Fruit fly (Drosophila melanogaster) whole organism, embryonic: Measurements from ENCODE around the gene udt.

Experiments used
- ATbp ChIP-seq: fragments of 200-800 bp; sonication (Bioruptor generic); optimal IDR thresholded peaks from 2 replicates; lab custom pipeline; 2017; ENCODE audit warnings: missing biosample characterization, mild to moderate bottlenecking, missing genetic modification characterization, missing genetic modification reagents
- C15 ChIP-seq: fragments of 200-800 bp; sonication (Bioruptor generic); IDR thresholded peaks from 3 replicates; pipeline ENCODE4 v1.3.6; 2022; ENCODE audit warnings: missing biosample characterization, missing genetic modification characterization
- CG10462 ChIP-seq: fragments of 200-800 bp; sonication (Bioruptor generic); optimal IDR thresholded peaks from 2 replicates; lab custom pipeline; 2016; ENCODE audit warnings: missing biosample characterization, missing genetic modification characterization
- CG11695 ChIP-seq: fragments of 200-800 bp; sonication (Bioruptor generic); IDR thresholded peaks from 3 replicates; pipeline ENCODE4 v1.3.6; 2022; ENCODE audit warnings: missing biosample characterization, missing genetic modification characterization
- CG12769 ChIP-seq: fragments of 200-800 bp; sonication (Bioruptor generic); optimal IDR thresholded peaks from 2 replicates; lab custom pipeline; 2019; ENCODE audit warnings: missing biosample characterization, mild to moderate bottlenecking, missing genetic modification characterization, moderate library complexity
- CG13624 ChIP-seq: fragments of 200-800 bp; sonication (Bioruptor generic); optimal IDR thresholded peaks from 2 replicates; lab custom pipeline; 2016; ENCODE audit warnings: missing biosample characterization, missing genetic modification characterization
- CG13775 ChIP-seq: fragments of 200-800 bp; sonication (Bioruptor generic); optimal IDR thresholded peaks from 3 replicates; lab custom pipeline; 2017; ENCODE audit warnings: missing biosample characterization, mild to moderate bottlenecking, missing genetic modification characterization
- CG15269 ChIP-seq: fragments of 200-800 bp; sonication (Bioruptor generic); optimal IDR thresholded peaks from 2 replicates; lab custom pipeline; 2018; ENCODE audit warnings: missing biosample characterization, mild to moderate bottlenecking, missing genetic modification characterization, moderate library complexity
- CG17912 ChIP-seq: fragments of 200-800 bp; sonication (Bioruptor generic); optimal IDR thresholded peaks from 2 replicates; lab custom pipeline; 2018; ENCODE audit warnings: missing biosample characterization, mild to moderate bottlenecking, missing genetic modification characterization
- CG18764 ChIP-seq: fragments of 200-800 bp; sonication (Bioruptor generic); optimal IDR thresholded peaks from 3 replicates; lab custom pipeline; 2016; ENCODE audit warnings: missing biosample characterization, missing genetic modification characterization
- CG2712 ChIP-seq: fragments of 200-800 bp; optimal IDR thresholded peaks from 3 replicates; lab custom pipeline; 2019; ENCODE audit warnings: missing biosample characterization, mild to moderate bottlenecking, missing genetic modification characterization, moderate library complexity
- CG30431 ChIP-seq: fragments of 200-800 bp; sonication (Bioruptor generic); optimal IDR thresholded peaks from 2 replicates; lab custom pipeline; 2017; ENCODE audit warnings: missing biosample characterization, missing genetic modification characterization
- CG3847 ChIP-seq: fragments of 200-800 bp; sonication (Bioruptor generic); IDR thresholded peaks from 2 replicates; pipeline ENCODE4 v1.3.6; 2022; ENCODE audit warnings: missing biosample characterization, missing genetic modification characterization
- CG4617 ChIP-seq: fragments of 200-800 bp; sonication (Bioruptor generic); optimal IDR thresholded peaks from 3 replicates; lab custom pipeline; 2016; ENCODE audit warnings: missing biosample characterization, missing genetic modification characterization, borderline replicate concordance
- CG4820 ChIP-seq: fragments of 200-800 bp; sonication (Bioruptor generic); optimal IDR thresholded peaks from 3 replicates; lab custom pipeline; 2016; ENCODE audit warnings: missing biosample characterization, missing genetic modification characterization
- CG6654 ChIP-seq: fragments of 200-800 bp; sonication (Bioruptor generic); optimal IDR thresholded peaks from 2 replicates; lab custom pipeline; 2017; ENCODE audit warnings: missing biosample characterization, mild to moderate bottlenecking, missing genetic modification characterization
- CG6854 ChIP-seq: fragments of 200-800 bp; sonication (Bioruptor generic); optimal IDR thresholded peaks from 3 replicates; lab custom pipeline; 2017; ENCODE audit warnings: missing biosample characterization, mild to moderate bottlenecking, missing genetic modification characterization
- CG8089 ChIP-seq: fragments of 200-800 bp; sonication (Bioruptor generic); optimal IDR thresholded peaks from 3 replicates; lab custom pipeline; 2016; ENCODE audit warnings: missing biosample characterization, missing genetic modification characterization
- CkIIα-i1 ChIP-seq: fragments of 200-800 bp; sonication (Bioruptor generic); IDR thresholded peaks from 2 replicates; pipeline ENCODE4 v1.3.6; 2022; ENCODE audit warnings: missing biosample characterization, missing genetic modification characterization
- CoRest ChIP-seq: fragments of 200-800 bp; sonication (Bioruptor generic); optimal IDR thresholded peaks from 3 replicates; lab custom pipeline; 2018; ENCODE audit warnings: missing biosample characterization, mild to moderate bottlenecking, missing genetic modification characterization, moderate library complexity
- Dfd ChIP-seq, 2 experiments: fragments of >200 bp; optimal IDR thresholded peaks; 2 replicates each; lab custom pipeline; 2017; ENCODE audit warnings: missing biosample characterization in 2 of 2, missing genetic modification characterization in 2 of 2
- Ets97D ChIP-seq: fragments of 200-800 bp; sonication (Bioruptor generic); optimal IDR thresholded peaks from 3 replicates; lab custom pipeline; 2016; ENCODE audit warnings: missing biosample characterization, missing genetic modification characterization
- Gsc ChIP-seq: fragments of 200-800 bp; sonication (Bioruptor generic); IDR thresholded peaks from 2 replicates; pipeline ENCODE4 v1.3.6; 2022; ENCODE audit warnings: missing biosample characterization, missing genetic modification characterization
- Kr ChIP-seq: fragments of 200-800 bp; sonication (Bioruptor generic); optimal IDR thresholded peaks from 2 replicates; lab custom pipeline; 2017; ENCODE audit warnings: missing biosample characterization, mild to moderate bottlenecking, missing genetic modification characterization
- MTF-1 ChIP-seq: fragments of 200-800 bp; sonication (Bioruptor generic); optimal IDR thresholded peaks from 2 replicates; lab custom pipeline; 2018; ENCODE audit warnings: missing biosample characterization, mild to moderate bottlenecking, missing genetic modification characterization, borderline replicate concordance
- Myb ChIP-seq: fragments of 200-800 bp; sonication (Bioruptor generic); optimal IDR thresholded peaks from 2 replicates; lab custom pipeline; 2016; ENCODE audit warnings: missing biosample characterization, missing genetic modification characterization
- NfI ChIP-seq: fragments of 200-800 bp; sonication (Bioruptor generic); optimal IDR thresholded peaks from 3 replicates; lab custom pipeline; 2018; ENCODE audit warnings: missing biosample characterization, mild to moderate bottlenecking, missing genetic modification characterization, moderate library complexity
- Sin3A ChIP-seq: fragments of >200 bp; optimal IDR thresholded peaks from 2 replicates; lab custom pipeline; 2018
- ac ChIP-seq: fragments of 200-800 bp; sonication (Bioruptor generic); optimal IDR thresholded peaks from 3 replicates; lab custom pipeline; 2017; ENCODE audit warnings: missing biosample characterization, mild to moderate bottlenecking, missing genetic modification characterization
- al ChIP-seq: fragments of 200-800 bp; sonication (Bioruptor generic); IDR thresholded peaks from 2 replicates; pipeline ENCODE4 v1.3.6; 2022; ENCODE audit warnings: missing biosample characterization, missing genetic modification characterization
- ap ChIP-seq: fragments of 200-800 bp; sonication (Bioruptor generic); IDR thresholded peaks from 2 replicates; pipeline ENCODE4 v1.3.6; 2022; ENCODE audit warnings: missing biosample characterization, missing genetic modification characterization
- ara ChIP-seq: fragments of 200-800 bp; sonication (Bioruptor generic); IDR thresholded peaks from 2 replicates; pipeline ENCODE4 v1.3.6; 2022; ENCODE audit warnings: missing biosample characterization, missing genetic modification characterization
- br ChIP-seq: fragments of >200 bp; optimal IDR thresholded peaks from 2 replicates; lab custom pipeline; 2017
- cas ChIP-seq: fragments of 200-800 bp; sonication (Bioruptor generic); IDR thresholded peaks from 2 replicates; pipeline ENCODE4 v1.3.6; 2022; ENCODE audit warnings: missing biosample characterization, missing genetic modification characterization
- caup ChIP-seq: fragments of 200-800 bp; sonication (Bioruptor generic); optimal IDR thresholded peaks from 3 replicates; lab custom pipeline; 2017; ENCODE audit warnings: missing biosample characterization, mild to moderate bottlenecking, missing genetic modification characterization, moderate library complexity; ENCODE audit not compliant: severe bottlenecking
- chm ChIP-seq: fragments of 200-800 bp; sonication (Bioruptor generic); IDR thresholded peaks from 2 replicates; pipeline ENCODE4 v1.3.6; 2022; ENCODE audit warnings: missing biosample characterization, missing genetic modification characterization
- chn ChIP-seq: fragments of 200-800 bp; sonication (Bioruptor generic); optimal IDR thresholded peaks from 2 replicates; lab custom pipeline; 2016; ENCODE audit warnings: missing biosample characterization, missing genetic modification characterization
- gem ChIP-seq: fragments of 200-800 bp; sonication (Bioruptor generic); optimal IDR thresholded peaks from 2 replicates; lab custom pipeline; 2019; ENCODE audit warnings: missing biosample characterization, mild to moderate bottlenecking, missing genetic modification characterization, moderate library complexity
- hbn ChIP-seq: fragments of 200-800 bp; sonication (Bioruptor generic); IDR thresholded peaks from 2 replicates; pipeline ENCODE4 v1.3.6; 2022; ENCODE audit warnings: missing biosample characterization, missing genetic modification characterization; ENCODE audit not compliant: partially characterized antibody
- her ChIP-seq: fragments of 200-800 bp; sonication (Bioruptor generic); optimal IDR thresholded peaks from 2 replicates; lab custom pipeline; 2016; ENCODE audit warnings: missing biosample characterization, missing genetic modification characterization
- jumu ChIP-seq: fragments of 200-800 bp; sonication (Bioruptor generic); optimal IDR thresholded peaks from 3 replicates; lab custom pipeline; 2016; ENCODE audit warnings: missing biosample characterization, missing genetic modification characterization
- luna ChIP-seq: fragments of 200-800 bp; sonication (Bioruptor generic); optimal IDR thresholded peaks from 2 replicates; lab custom pipeline; 2016; ENCODE audit warnings: missing biosample characterization, missing genetic modification characterization
- mld ChIP-seq: fragments of 200-800 bp; sonication (Bioruptor generic); IDR thresholded peaks from 3 replicates; pipeline ENCODE4 v1.3.6; 2022; ENCODE audit warnings: missing biosample characterization, missing genetic modification characterization; ENCODE audit not compliant: partially characterized antibody
- odd ChIP-seq: fragments of 200-800 bp; sonication (Bioruptor generic); optimal IDR thresholded peaks from 2 replicates; lab custom pipeline; 2017; ENCODE audit warnings: missing biosample characterization, mild to moderate bottlenecking, missing genetic modification characterization
- onecut ChIP-seq: fragments of 200-800 bp; sonication (Bioruptor generic); IDR thresholded peaks from 2 replicates; pipeline ENCODE4 v1.3.6; 2022; ENCODE audit warnings: missing biosample characterization, missing genetic modification characterization
- org-1 ChIP-seq: fragments of 200-800 bp; sonication (Bioruptor generic); optimal IDR thresholded peaks from 2 replicates; lab custom pipeline; 2017; ENCODE audit warnings: missing biosample characterization, missing genetic modification characterization
- pan ChIP-seq, 4 experiments: fragments of >200 bp in 3 of 4; fragments of 200-800 bp in 1 of 4; sonication (Bioruptor generic) in 1 of 4; optimal IDR thresholded peaks in 3 of 4; IDR thresholded peaks in 1 of 4; 2 replicates each; pipeline versions ENCODE4 v1.3.6 to Lab custom; 2017 to 2022; ENCODE audit warnings: missing biosample characterization in 2 of 4, missing genetic modification characterization in 2 of 4, mixed read lengths in 1 of 4
- pum ChIP-seq: fragments of 200-800 bp; sonication (Bioruptor generic); optimal IDR thresholded peaks from 2 replicates; lab custom pipeline; 2016; ENCODE audit warnings: missing biosample characterization, missing genetic modification characterization
- sens ChIP-seq: fragments of 200-800 bp; sonication (Bioruptor generic); peaks from one replicate; lab custom pipeline; 2016; ENCODE audit warnings: missing biosample characterization, missing genetic modification characterization
- vvl ChIP-seq: fragments of 200-800 bp; sonication (Bioruptor generic); IDR thresholded peaks from 2 replicates; pipeline ENCODE4 v1.3.6; 2022; ENCODE audit warnings: missing biosample characterization, missing genetic modification characterization
- zen2 ChIP-seq: fragments of 200-800 bp; sonication (Bioruptor generic); IDR thresholded peaks from 3 replicates; pipeline ENCODE4 v1.3.6; 2022; ENCODE audit warnings: missing biosample characterization, missing genetic modification characterization; ENCODE audit not compliant: partially characterized antibody

udt gene

dm6 chr3R:23763015-23763414 is at the start of gene udt (continued):
- TF ChIP-seq ac (GFP tag; lab: Kevin White, UChicago): no peak
- no peak for TF ChIP-seq Gsc
- no peak for TF ChIP-seq cas (GFP tag; lab: Robert Waterston, UW)
- no peak for TF ChIP-seq Kr (GFP tag; lab: Kevin White, UChicago)
- TF ChIP-seq Myb (GFP tag; lab: Kevin White, UChicago): peak; percentile 86
- peak; percentile 18 for TF ChIP-seq CG4820 (GFP tag; lab: Kevin White, UChicago)
- TF ChIP-seq CG3847 (GFP tag; lab: Robert Waterston, UW): no peak
- TF ChIP-seq CkIIα-i1 (GFP tag; lab: Robert Waterston, UW): no peak
- TF ChIP-seq CG17912: no peak
- no peak for TF ChIP-seq jumu (GFP tag; lab: Kevin White, UChicago)
- no peak for TF ChIP-seq al (GFP tag; lab: Robert Waterston, UW)
- no peak for TF ChIP-seq pan (optimal IDR thresholded peaks at IDR 0.05; lab: Kevin White, UChicago)
- no peak for TF ChIP-seq pan (GFP tag; optimal IDR thresholded peaks at IDR 0.05 in 1 of 2, IDR thresholded peaks at IDR 0.05 in 1 of 2)
- TF ChIP-seq br (lab: Kevin White, UChicago): no peak
- no peak for TF ChIP-seq gem (tag; lab: Kevin White, UChicago)
- TF ChIP-seq Ets97D: peak; percentile 6
- TF ChIP-seq CG12769 (tag; lab: Kevin White, UChicago): no peak
- peak; percentile 4 for TF ChIP-seq CG13624 (GFP tag; lab: Kevin White, UChicago)
- peak; percentile 38; the same call in 1 of the 2 replicates for TF ChIP-seq ara (GFP tag; lab: Robert Waterston, UW)
- peak; percentile 15; the same call in 1 of the 2 replicates for TF ChIP-seq onecut (GFP tag; lab: Robert Waterston, UW)

DNA sequence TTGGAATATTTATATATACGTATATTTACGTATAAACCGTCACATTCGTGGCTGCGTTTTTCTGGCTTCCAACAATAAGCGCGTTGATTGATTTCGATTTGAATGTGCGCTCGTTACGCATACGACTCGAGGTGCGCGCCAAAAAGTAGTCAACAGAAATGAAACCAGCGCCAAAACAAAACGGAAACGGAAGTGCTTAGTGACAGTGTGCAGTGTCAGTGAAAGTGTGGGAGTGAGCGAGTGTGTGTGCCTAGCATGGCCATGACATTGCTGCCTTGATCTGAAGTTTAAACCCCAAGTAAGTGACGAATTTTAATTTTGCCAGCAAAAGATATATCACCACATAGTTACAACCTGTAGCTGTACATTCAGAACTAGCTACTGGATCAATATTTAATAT is 40.6 kb upstream of the udt start, which contains the start of gene CG34355:
Gene CG34355, plus strand, starts transcription at position 192 of the 400 bp plus-strand sequence.
- TF ChIP-seq CG4820 (GFP tag; lab: Kevin White, UChicago): no peak
- no peak for TF ChIP-seq Sin3A (lab: Kevin White, UChicago)
- TF ChIP-seq CG6854 (GFP tag; lab: Kevin White, UChicago): peak; percentile 42
- peak; percentile 36 for TF ChIP-seq MTF-1 (GFP tag; lab: Kevin White, UChicago)
- peak; percentile 66 for TF ChIP-seq ATbp (GFP tag; lab: Kevin White, UChicago)
- TF ChIP-seq caup: peak; percentile 76
- TF ChIP-seq CG8089: peak; percentile 5
- TF ChIP-seq mld: no peak
- peak; percentile 80 for TF ChIP-seq odd (GFP tag; lab: Kevin White, UChicago)
- peak; percentile 78 for TF ChIP-seq NfI (GFP tag; lab: Kevin White, UChicago)
- TF ChIP-seq CG10462 (GFP tag; lab: Kevin White, UChicago): no peak
- peak; percentile 18 for TF ChIP-seq ac (GFP tag; lab: Kevin White, UChicago)
- no peak for TF ChIP-seq CG18764 (GFP tag; lab: Kevin White, UChicago)
- no peak for TF ChIP-seq Dfd (GFP tag; optimal IDR thresholded peaks at IDR 0.05; lab: Kevin White, UChicago)
- no peak for TF ChIP-seq CG2712
- TF ChIP-seq CG4617 (GFP tag; lab: Kevin White, UChicago): no peak
- TF ChIP-seq CG30431: no peak
- no peak for TF ChIP-seq CG6654 (GFP tag; lab: Kevin White, UChicago)
- TF ChIP-seq C15 (GFP tag; lab: Robert Waterston, UW): no peak
- TF ChIP-seq CG15269 (tag; lab: Kevin White, UChicago): no peak
- peak; percentile 56; the same call in 1 of the 2 replicates for TF ChIP-seq chm (GFP tag; lab: Robert Waterston, UW)
- TF ChIP-seq sens: no peak
- no peak for TF ChIP-seq chn
- TF ChIP-seq CG13775: peak; percentile 47
- TF ChIP-seq zen2 (GFP tag; lab: Robert Waterston, UW): no peak
- TF ChIP-seq CG11695: 0 out of 3 replicates have a peak, but pooled peaks have one; percentile 14
- no peak for TF ChIP-seq her (GFP tag; lab: Kevin White, UChicago)
- no peak for TF ChIP-seq hbn (GFP tag; lab: Robert Waterston, UW)
- peak; percentile 5 for TF ChIP-seq org-1 (GFP tag; lab: Kevin White, UChicago)
- TF ChIP-seq luna (GFP tag; lab: Kevin White, UChicago): no peak
- TF ChIP-seq CoRest (tag; lab: Kevin White, UChicago): no peak
- no peak for TF ChIP-seq vvl (GFP tag; lab: Robert Waterston, UW)
- TF ChIP-seq pum (GFP tag; lab: Kevin White, UChicago): no peak
- no peak for TF ChIP-seq ap (GFP tag; lab: Robert Waterston, UW)
